Worm (Caenorhabditis elegans) whole organism, L4 larva: ENCODE data around the gene F22D3.4.

ENCODE experiments used
- ama-1 ChIP-seq: fragments of 150-350 bp; optimal IDR thresholded peaks from 2 replicates; lab custom pipeline; 2014; ENCODE audit warnings: inconsistent platforms, mixed read lengths
- zfp-3 ChIP-seq: fragments of 200-800 bp; sonication (Bioruptor generic); conservative IDR thresholded peaks from 2 replicates; pipeline ENCODE4 v1.3.6; 2022; ENCODE audit warnings: missing genetic modification reagents, missing genetic modification characterization, missing compliant biosample characterization

DNA sequence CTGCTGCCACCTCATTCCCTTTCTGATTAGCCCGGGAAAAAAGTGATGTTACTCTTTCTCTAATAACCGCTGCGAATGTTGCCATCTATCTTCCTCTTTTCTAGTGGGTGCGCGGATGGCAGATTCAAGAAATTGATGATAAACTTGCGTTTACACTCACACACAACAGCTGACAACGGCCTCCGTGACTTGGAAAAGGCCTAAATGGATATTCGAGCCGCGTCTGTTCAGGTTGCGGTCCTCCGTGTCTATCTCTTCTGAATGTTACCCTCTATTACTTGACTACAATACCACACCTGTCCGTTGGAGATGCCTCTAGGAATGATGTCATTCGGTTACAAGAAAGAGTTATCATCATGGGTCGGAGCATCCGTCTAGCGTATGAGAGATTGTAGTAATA, 9.1 kb upstream of the F22D3.4 start:
- TF ChIP-seq ama-1 (lab: Kevin White, UChicago) (no peak), zfp-3 (GFP tag; lab: Robert Waterston, UW) (no peak)
